Worm (Caenorhabditis elegans) whole organism, dauer: ENCODE data around the gene F44E5.1.
"Not testable (repeated sequence)": the region's sequence is repeated elsewhere in the genome, so short reads cannot be mapped to it uniquely, and the experiment has no call there.

ENCODE experiments used
- unc-62 ChIP-seq: sonication (generic microtip); optimal IDR thresholded peaks from 2 replicates; lab custom pipeline; 2017; ENCODE audit warnings: missing biosample characterization, missing genetic modification reagents, missing genetic modification characterization

Gene F44E5.1

ce11 chrII:11782493-11782892, 8.1 kb upstream of the F44E5.1 start, which contains the start of gene F43G6.16:
TSS of gene F43G6.16 (minus strand) at chrII:11782633.
- TF ChIP-seq unc-62: no peak

ce11 chrII:11777893-11778480, 3.6 kb upstream of the F44E5.1 start, which contains the start of the genes patr-1 and dna-2:
TSS of gene patr-1 (minus strand) at chrII:11777943.
TSS of gene dna-2 (plus strand) at chrII:11778430.
- no peak for TF ChIP-seq unc-62

DNA sequence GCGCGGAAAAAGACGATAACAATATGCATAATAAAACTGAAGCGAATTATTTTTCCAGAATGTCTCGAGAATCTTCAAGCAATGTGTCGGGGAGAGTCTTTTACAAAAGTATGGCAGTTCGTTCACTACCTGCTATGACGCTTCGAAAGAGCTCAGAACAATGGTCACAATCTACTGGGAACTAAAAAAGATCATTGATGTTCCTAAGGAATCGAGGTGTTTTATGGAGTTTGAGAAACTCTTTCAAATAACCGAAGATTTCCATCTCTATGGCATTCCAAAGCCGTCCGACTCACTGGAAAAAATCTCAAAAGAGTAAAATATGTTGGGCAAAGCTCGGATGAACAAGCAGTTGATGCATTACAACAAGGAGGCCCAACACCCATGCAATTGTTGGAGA, 2.0 kb downstream of the F44E5.1 start, which contains the start of gene F44E5.15:
F44E5.15 (plus strand) TSS at position 301 of the 400 bp plus-strand sequence.
- TF ChIP-seq unc-62: no peak

ce11 chrII:11766472-11766871, 7.9 kb downstream of the F44E5.1 start, which contains the start of gene F44E5.2:
TSS of gene F44E5.2 (plus strand) at chrII:11766772.
- no peak for TF ChIP-seq unc-62

ce11 chrII:11765506-11766152, 8.7 kb downstream of the F44E5.1 start:
- TF ChIP-seq unc-62: no peak

- TF ChIP-seq unc-62: no peak
These were observed 12.4 kb downstream of the F44E5.1 start for ce11 chrII:11761806-11762512.

- not testable (repeated sequence) for TF ChIP-seq unc-62
These were observed 15.1 kb downstream of the F44E5.1 start, which contains the start of the genes F44E5.4 and F44E5.5 for ce11 chrII:11759277-11759676. TSS of gene F44E5.4 (minus strand) at chrII:11759311. TSS of gene F44E5.5 (plus strand) at chrII:11759662.

ce11 chrII:11756684-11757107, 17.7 kb downstream of the F44E5.1 start:
- no peak for TF ChIP-seq unc-62

DNA sequence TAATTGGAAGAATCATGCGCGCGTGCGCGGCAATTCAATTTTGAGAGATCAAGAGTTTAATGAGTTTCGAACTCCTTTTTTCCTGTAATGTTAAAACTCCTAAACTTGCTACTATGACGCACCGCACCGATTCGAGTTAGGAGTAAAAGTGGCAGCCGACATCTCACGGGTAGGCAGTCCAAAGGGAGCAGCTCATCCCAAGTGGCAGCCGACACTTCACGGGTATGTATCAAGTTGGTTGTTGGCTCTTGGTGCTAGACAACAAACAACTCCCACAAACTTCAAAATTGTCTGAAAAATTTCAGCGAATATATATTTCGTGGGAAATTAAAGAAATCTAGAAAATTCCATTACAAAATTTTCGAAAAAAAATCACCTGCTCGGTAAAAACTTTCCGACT, 21.2 kb downstream of the F44E5.1 start:
- TF ChIP-seq unc-62: no peak

DNA sequence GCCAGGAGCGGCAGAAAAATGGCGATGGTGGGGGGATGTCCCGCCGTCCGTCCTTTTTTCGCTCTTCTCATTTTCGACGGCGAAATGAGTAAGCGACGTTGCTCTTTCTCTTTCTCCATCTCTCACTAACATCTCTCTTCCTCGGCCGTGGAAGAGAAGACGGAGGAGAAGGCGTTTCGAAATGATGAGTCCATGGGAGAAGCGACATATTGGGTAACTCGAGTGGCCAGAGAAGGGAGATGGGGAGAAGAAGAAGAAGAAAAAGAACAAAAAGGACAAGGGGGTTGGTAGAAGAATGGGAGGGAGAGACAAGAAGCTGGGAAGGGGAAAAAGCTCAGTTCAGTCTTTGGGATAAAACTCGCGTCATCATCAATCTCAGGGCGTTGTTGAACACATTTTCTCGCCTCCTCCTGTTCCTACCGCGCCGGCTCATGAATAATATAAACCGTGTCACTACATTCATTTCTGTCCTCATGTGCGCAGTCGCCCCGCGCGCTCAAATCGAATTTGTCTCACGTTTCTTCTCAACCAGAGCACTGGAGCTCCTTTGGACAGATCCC, 22.7 kb downstream of the F44E5.1 start:
- TF ChIP-seq unc-62: no peak

ce11 chrII:11749490-11750172, 24.7 kb downstream of the F44E5.1 start:
- TF ChIP-seq unc-62: no peak

ce11 chrII:11748494-11748893, 25.9 kb downstream of the F44E5.1 start, which contains the start of the genes F44E5.17 and gpb-1:
TSS of gene F44E5.17 (minus strand) at chrII:11748594.
TSS of gene gpb-1 (minus strand) at chrII:11748611.
- no peak for TF ChIP-seq unc-62

- TF ChIP-seq unc-62: no peak
These were observed 26.5 kb downstream of the F44E5.1 start for ce11 chrII:11747889-11748288.

DNA sequence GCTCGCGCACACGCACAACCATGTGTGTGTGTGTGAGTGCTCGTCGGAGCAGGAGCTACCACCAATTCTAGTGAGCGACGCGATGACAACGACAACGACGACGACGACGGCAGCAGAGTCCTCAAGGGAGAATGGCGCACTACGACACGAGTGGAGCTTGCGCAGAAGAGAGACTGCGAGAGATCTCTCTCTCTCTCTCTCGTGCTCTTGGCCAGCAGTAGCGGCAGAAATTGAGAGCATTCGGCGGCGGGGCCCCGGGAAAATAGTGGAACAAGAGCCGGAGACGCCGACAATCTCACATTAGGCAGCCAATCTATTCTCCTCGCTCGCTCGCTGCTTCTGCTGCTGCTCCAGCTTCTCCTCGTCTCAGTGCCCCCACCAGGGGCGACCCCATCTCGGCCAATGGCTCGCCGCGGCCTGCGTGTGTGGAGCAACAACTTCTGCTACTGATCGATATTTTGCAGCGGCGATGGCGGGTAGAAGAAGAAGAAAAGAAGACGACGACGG, 27.5 kb downstream of the F44E5.1 start:
- TF ChIP-seq unc-62: no peak

ce11 chrII:11742320-11742719, 32.0 kb downstream of the F44E5.1 start:
- no peak for TF ChIP-seq unc-62

- no peak for TF ChIP-seq unc-62
These were observed 35.2 kb downstream of the F44E5.1 start, which contains the start of gene ctsa-1.2 for ce11 chrII:11739199-11739598. TSS of gene ctsa-1.2 (plus strand) at chrII:11739358.
